Fruit fly (Drosophila melanogaster) whole organism, embryonic: Measurements from ENCODE around the gene CG7182.

Experiments
- Antp ChIP-seq: fragments of 200-800 bp; sonication (Bioruptor generic); optimal IDR thresholded peaks from 3 replicates; lab custom pipeline; 2016; ENCODE audit warnings: missing biosample characterization, missing genetic modification characterization
- Atf6 ChIP-seq: fragments of 200-800 bp; sonication (Bioruptor generic); IDR thresholded peaks from 2 replicates; pipeline ENCODE4 v1.3.6; 2022; ENCODE audit warnings: missing biosample characterization, missing genetic modification characterization
- Bgb ChIP-seq: fragments of 200-800 bp; sonication (Bioruptor generic); IDR thresholded peaks from 2 replicates; pipeline ENCODE4 v1.3.6; 2022; ENCODE audit warnings: missing biosample characterization, missing genetic modification characterization; ENCODE audit not compliant: partially characterized antibody
- CG10267 ChIP-seq: fragments of 200-800 bp; sonication (Bioruptor generic); optimal IDR thresholded peaks from 2 replicates; lab custom pipeline; 2018; ENCODE audit warnings: missing biosample characterization, mild to moderate bottlenecking, missing genetic modification characterization, moderate library complexity
- CG10565 ChIP-seq: fragments of 200-800 bp; sonication (Bioruptor generic); optimal IDR thresholded peaks from 3 replicates; lab custom pipeline; 2016; ENCODE audit warnings: missing biosample characterization, mild to moderate bottlenecking, missing genetic modification characterization
- CG11247 ChIP-seq: fragments of 200-800 bp; sonication (Bioruptor generic); IDR thresholded peaks from 2 replicates; pipeline ENCODE4 v1.3.6; 2022; ENCODE audit warnings: missing biosample characterization, missing genetic modification characterization
- CG15479 ChIP-seq: fragments of 200-800 bp; sonication (Bioruptor generic); optimal IDR thresholded peaks from 3 replicates; lab custom pipeline; 2019; ENCODE audit warnings: missing biosample characterization, mild to moderate bottlenecking, missing genetic modification characterization, moderate library complexity
- CG15601 ChIP-seq: fragments of 200-800 bp; sonication (Bioruptor generic); optimal IDR thresholded peaks from 3 replicates; lab custom pipeline; 2019; ENCODE audit warnings: missing biosample characterization, mild to moderate bottlenecking, missing genetic modification characterization, moderate library complexity
- CG16815 ChIP-seq: fragments of 200-800 bp; sonication (Bioruptor generic); optimal IDR thresholded peaks from 3 replicates; lab custom pipeline; 2017; ENCODE audit warnings: missing biosample characterization, mild to moderate bottlenecking, missing genetic modification characterization
- CG17359 ChIP-seq: fragments of 200-800 bp; sonication (Bioruptor generic); optimal IDR thresholded peaks from 3 replicates; lab custom pipeline; 2018; ENCODE audit warnings: missing biosample characterization, mild to moderate bottlenecking, missing genetic modification characterization, moderate library complexity
- CG1792 ChIP-seq: fragments of 200-800 bp; sonication (Bioruptor generic); optimal IDR thresholded peaks from 2 replicates; lab custom pipeline; 2016; ENCODE audit warnings: missing biosample characterization, missing genetic modification characterization
- CG18262 ChIP-seq: fragments of 200-800 bp; optimal IDR thresholded peaks from 3 replicates; lab custom pipeline; 2019; ENCODE audit warnings: missing biosample characterization, mild to moderate bottlenecking, missing genetic modification characterization, moderate library complexity
- CG18764 ChIP-seq: fragments of 200-800 bp; sonication (Bioruptor generic); optimal IDR thresholded peaks from 3 replicates; lab custom pipeline; 2016; ENCODE audit warnings: missing biosample characterization, missing genetic modification characterization
- CG30020 ChIP-seq: fragments of 200-800 bp; optimal IDR thresholded peaks from 2 replicates; lab custom pipeline; 2019; ENCODE audit warnings: missing biosample characterization, mild to moderate bottlenecking, missing genetic modification characterization, moderate library complexity
- CG31388 ChIP-seq: fragments of 200-800 bp; sonication (Bioruptor generic); optimal IDR thresholded peaks from 2 replicates; lab custom pipeline; 2016; ENCODE audit warnings: missing biosample characterization, missing genetic modification characterization
- CG32767 ChIP-seq: fragments of 200-800 bp; sonication (Bioruptor generic); IDR thresholded peaks from 2 replicates; pipeline ENCODE4 v1.3.6; 2022; ENCODE audit warnings: missing biosample characterization, missing genetic modification characterization
- CG3995 ChIP-seq: fragments of 200-800 bp; sonication (Bioruptor generic); optimal IDR thresholded peaks from 3 replicates; lab custom pipeline; 2016; ENCODE audit warnings: missing biosample characterization, missing genetic modification characterization
- CG4820 ChIP-seq: fragments of 200-800 bp; sonication (Bioruptor generic); optimal IDR thresholded peaks from 3 replicates; lab custom pipeline; 2016; ENCODE audit warnings: missing biosample characterization, missing genetic modification characterization
- CG5245 ChIP-seq: fragments of 200-800 bp; sonication (Bioruptor generic); optimal IDR thresholded peaks from 3 replicates; lab custom pipeline; 2016; ENCODE audit warnings: missing biosample characterization, missing genetic modification characterization
- CG8359 ChIP-seq: fragments of 200-800 bp; sonication (Bioruptor generic); optimal IDR thresholded peaks from 2 replicates; lab custom pipeline; 2017; ENCODE audit warnings: missing biosample characterization, mild to moderate bottlenecking, missing genetic modification characterization, borderline replicate concordance
- Camta ChIP-seq: fragments of 200-800 bp; sonication (Bioruptor generic); optimal IDR thresholded peaks from 2 replicates; lab custom pipeline; 2016; ENCODE audit warnings: missing biosample characterization, missing genetic modification characterization
- Dip3 ChIP-seq: fragments of 200-800 bp; sonication (Bioruptor generic); optimal IDR thresholded peaks from 3 replicates; lab custom pipeline; 2016; ENCODE audit warnings: missing biosample characterization, missing genetic modification characterization
- Gug ChIP-seq: fragments of 200-800 bp; sonication (Bioruptor generic); IDR thresholded peaks from 4 replicates; pipeline ENCODE4 v1.3.6; 2022; ENCODE audit warnings: missing biosample characterization, missing genetic modification characterization
- H2.0 ChIP-seq: fragments of 200-800 bp; sonication (Bioruptor generic); IDR thresholded peaks from 2 replicates; pipeline ENCODE4 v1.3.6; 2022; ENCODE audit warnings: missing biosample characterization, missing genetic modification characterization
- HHEX ChIP-seq: fragments of 200-800 bp; sonication (Bioruptor generic); optimal IDR thresholded peaks from 3 replicates; lab custom pipeline; 2017; ENCODE audit warnings: missing biosample characterization, mild to moderate bottlenecking, missing genetic modification characterization, missing genetic modification reagents
- HmgD ChIP-seq: fragments of 200-800 bp; sonication (Bioruptor generic); optimal IDR thresholded peaks from 3 replicates; lab custom pipeline; 2016; ENCODE audit warnings: missing biosample characterization, missing genetic modification characterization
- Lhr ChIP-seq: fragments of 200-800 bp; sonication (Bioruptor generic); optimal IDR thresholded peaks from 3 replicates; lab custom pipeline; 2017; ENCODE audit warnings: mild to moderate bottlenecking, missing biosample characterization, missing genetic modification reagents, missing genetic modification characterization
- NK7.1 ChIP-seq: fragments of 200-800 bp; sonication (Bioruptor generic); optimal IDR thresholded peaks from 3 replicates; lab custom pipeline; 2016; ENCODE audit warnings: missing biosample characterization, missing genetic modification characterization
- Neu2 ChIP-seq: fragments of 200-800 bp; sonication (Bioruptor generic); optimal IDR thresholded peaks from 3 replicates; lab custom pipeline; 2016; ENCODE audit warnings: missing biosample characterization, missing genetic modification characterization, borderline replicate concordance
- Nf-YC ChIP-seq: fragments of 200-800 bp; optimal IDR thresholded peaks from 3 replicates; lab custom pipeline; 2019; ENCODE audit warnings: missing biosample characterization, mild to moderate bottlenecking, missing genetic modification characterization, moderate library complexity
- Rx ChIP-seq: fragments of 200-800 bp; sonication (Bioruptor generic); IDR thresholded peaks from 2 replicates; pipeline ENCODE4 v1.3.6; 2022; ENCODE audit warnings: missing biosample characterization, missing genetic modification characterization
- Sox102F ChIP-seq: fragments of 200-800 bp; sonication (Bioruptor generic); optimal IDR thresholded peaks from 2 replicates; lab custom pipeline; 2018; ENCODE audit warnings: missing biosample characterization, mild to moderate bottlenecking, missing genetic modification characterization, moderate library complexity
- Xbp1 ChIP-seq: fragments of 200-800 bp; sonication (Bioruptor generic); optimal IDR thresholded peaks from 3 replicates; lab custom pipeline; 2016; ENCODE audit warnings: missing biosample characterization, mild to moderate bottlenecking, missing genetic modification characterization
- abd-A ChIP-seq: fragments of 200-800 bp; sonication (Bioruptor generic); optimal IDR thresholded peaks from 3 replicates; lab custom pipeline; 2019; ENCODE audit warnings: missing biosample characterization, mild to moderate bottlenecking, missing genetic modification characterization, moderate library complexity
- ac ChIP-seq: fragments of 200-800 bp; sonication (Bioruptor generic); optimal IDR thresholded peaks from 3 replicates; lab custom pipeline; 2017; ENCODE audit warnings: missing biosample characterization, mild to moderate bottlenecking, missing genetic modification characterization
- ato ChIP-seq: fragments of 200-800 bp; sonication (Bioruptor generic); IDR thresholded peaks from 2 replicates; pipeline ENCODE4 v1.3.6; 2022; ENCODE audit warnings: missing biosample characterization, missing genetic modification characterization; ENCODE audit not compliant: partially characterized antibody
- bab2 ChIP-seq: fragments of 200-800 bp; sonication (Bioruptor generic); optimal IDR thresholded peaks from 2 replicates; lab custom pipeline; 2016; ENCODE audit warnings: missing biosample characterization, missing genetic modification characterization
- cas ChIP-seq: fragments of 200-800 bp; sonication (Bioruptor generic); IDR thresholded peaks from 2 replicates; pipeline ENCODE4 v1.3.6; 2022; ENCODE audit warnings: missing biosample characterization, missing genetic modification characterization
- disco-r ChIP-seq: fragments of 200-800 bp; sonication (Bioruptor generic); optimal IDR thresholded peaks from 2 replicates; lab custom pipeline; 2016; ENCODE audit warnings: missing biosample characterization, missing genetic modification characterization
- gcm2 ChIP-seq: fragments of 200-800 bp; sonication (Bioruptor generic); optimal IDR thresholded peaks from 2 replicates; lab custom pipeline; 2016; ENCODE audit warnings: missing biosample characterization, missing genetic modification characterization
- gem ChIP-seq: fragments of 200-800 bp; sonication (Bioruptor generic); optimal IDR thresholded peaks from 2 replicates; lab custom pipeline; 2019; ENCODE audit warnings: missing biosample characterization, mild to moderate bottlenecking, missing genetic modification characterization, moderate library complexity
- nau ChIP-seq: fragments of 200-800 bp; sonication (Bioruptor generic); optimal IDR thresholded peaks from 3 replicates; lab custom pipeline; 2017; ENCODE audit warnings: missing biosample characterization, mild to moderate bottlenecking, missing genetic modification characterization, missing genetic modification reagents
- nerfin-1 ChIP-seq: fragments of 200-800 bp; sonication (Bioruptor generic); optimal IDR thresholded peaks from 3 replicates; lab custom pipeline; 2019; ENCODE audit warnings: missing biosample characterization, mild to moderate bottlenecking, missing genetic modification characterization, moderate library complexity
- nerfin-2 ChIP-seq: fragments of 200-800 bp; sonication (Bioruptor generic); IDR thresholded peaks from 2 replicates; pipeline ENCODE4 v1.3.6; 2022; ENCODE audit warnings: missing biosample characterization, missing genetic modification characterization; ENCODE audit not compliant: partially characterized antibody
- nom ChIP-seq: fragments of 200-800 bp; sonication (Bioruptor generic); optimal IDR thresholded peaks from 2 replicates; lab custom pipeline; 2017; ENCODE audit warnings: missing biosample characterization, missing genetic modification characterization, mild to moderate bottlenecking, moderate library complexity, missing genetic modification reagents
- pros ChIP-seq: fragments of 200-800 bp; sonication (Bioruptor generic); optimal IDR thresholded peaks from 3 replicates; lab custom pipeline; 2019; ENCODE audit warnings: missing biosample characterization, mild to moderate bottlenecking, missing genetic modification characterization, moderate library complexity
- psq ChIP-seq: fragments of 200-800 bp; sonication (Bioruptor generic); optimal IDR thresholded peaks from 2 replicates; lab custom pipeline; 2017; ENCODE audit warnings: missing biosample characterization, missing genetic modification characterization
- ranshi ChIP-seq: fragments of 200-800 bp; sonication (Bioruptor generic); IDR thresholded peaks from 2 replicates; pipeline ENCODE4 v1.3.6; 2022; ENCODE audit warnings: missing biosample characterization, missing genetic modification characterization
- shn ChIP-seq: fragments of 200-800 bp; sonication (Bioruptor generic); optimal IDR thresholded peaks from 3 replicates; lab custom pipeline; 2016; ENCODE audit warnings: missing biosample characterization, missing genetic modification characterization
- sima ChIP-seq: fragments of 200-800 bp; sonication (Bioruptor generic); optimal IDR thresholded peaks from 2 replicates; lab custom pipeline; 2016; ENCODE audit warnings: missing biosample characterization, missing genetic modification characterization
- slbo ChIP-seq: fragments of 200-800 bp; sonication (Bioruptor generic); IDR thresholded peaks from 2 replicates; pipeline ENCODE4 v1.3.6; 2022; ENCODE audit warnings: missing biosample characterization, missing genetic modification characterization

The CG7182 gene

dm6 chr3L:8308891-8309352 is 37.3 kb downstream of the CG7182 start, which contains the start of gene BI-1 (continued):
- TF ChIP-seq CG8359 (GFP tag; lab: Kevin White, UChicago) (no peak), bab2 (GFP tag; lab: Kevin White, UChicago) (peak; percentile 27), CG31388 (GFP tag; lab: Kevin White, UChicago) (no peak), Bgb (GFP tag; lab: Robert Waterston, UW) (no peak), Sox102F (GFP tag; lab: Kevin White, UChicago) (no peak), Lhr (GFP tag; lab: Kevin White, UChicago) (peak; percentile 26), Antp (GFP tag; lab: Kevin White, UChicago) (peak; percentile 43), slbo (GFP tag; lab: Robert Waterston, UW) (peak; percentile 54), disco-r (GFP tag; lab: Kevin White, UChicago) (peak; percentile 23), CG15601 (tag; lab: Kevin White, UChicago) (no peak), nerfin-1 (peak; percentile 70), CG18764 (GFP tag; lab: Kevin White, UChicago) (peak; percentile 58), CG32767 (GFP tag; lab: Robert Waterston, UW) (no peak), NK7.1 (GFP tag; lab: Kevin White, UChicago) (no peak), ac (GFP tag; lab: Kevin White, UChicago) (no peak), CG4820 (GFP tag; lab: Kevin White, UChicago) (peak; percentile 66), CG3995 (peak; percentile 44), gem (tag; lab: Kevin White, UChicago) (peak; percentile 75), CG16815 (GFP tag; lab: Kevin White, UChicago) (peak; percentile 23), CG5245 (peak; percentile 35), CG17359 (tag; lab: Kevin White, UChicago) (peak; percentile 39), HHEX (GFP tag; lab: Kevin White, UChicago) (peak; percentile 51), sima (no peak), Neu2 (GFP tag; lab: Kevin White, UChicago) (no peak), pros (GFP tag; lab: Kevin White, UChicago) (no peak), cas (GFP tag; lab: Robert Waterston, UW) (no peak), H2.0 (GFP tag; lab: Robert Waterston, UW) (no peak), shn (GFP tag; lab: Kevin White, UChicago) (no peak), Dip3 (GFP tag; lab: Kevin White, UChicago) (peak; percentile 32), CG10565 (no peak), psq (no peak), CG1792 (no peak), Rx (GFP tag; lab: Robert Waterston, UW) (0 out of 2 replicates have a peak, but pooled peaks have one; percentile 3), nau (no peak), Camta (GFP tag; lab: Kevin White, UChicago) (peak; percentile 34), ato (GFP tag; lab: Robert Waterston, UW) (no peak), Xbp1 (peak; percentile 89), Atf6 (GFP tag; lab: Robert Waterston, UW) (no peak; the same call in 1 of the 2 replicates), gcm2 (GFP tag; lab: Kevin White, UChicago) (no peak), abd-A (tag; lab: Kevin White, UChicago) (no peak), Nf-YC (peak; percentile 74), nerfin-2 (GFP tag; lab: Robert Waterston, UW) (no peak), HmgD (GFP tag; lab: Kevin White, UChicago) (no peak), nom (GFP tag; lab: Kevin White, UChicago) (peak; percentile 46), CG11247 (no peak), CG10267 (peak; percentile 100), CG30020 (tag; lab: Kevin White, UChicago) (peak; percentile 63), Gug (GFP tag; lab: Robert Waterston, UW) (no peak), CG18262 (tag; lab: Kevin White, UChicago) (peak; percentile 64), CG15479 (GFP tag; lab: Kevin White, UChicago) (no peak), ranshi (GFP tag; lab: Robert Waterston, UW) (no peak)
